Worm (Caenorhabditis elegans) whole organism, mixed stage, embryonic: ENCODE measurements around the gene fbxa-141.

Experiments used
- M03D4.4 ChIP-seq: sonication (generic microtip); optimal IDR thresholded peaks from 2 replicates; lab custom pipeline; 2017; ENCODE audit warnings: mild to moderate bottlenecking, missing genetic modification characterization, missing compliant biosample characterization
- bed-3 ChIP-seq: fragments of 200-800 bp; sonication (Bioruptor generic); optimal IDR thresholded peaks from 3 replicates; lab custom pipeline; 2018; ENCODE audit warnings: mild to moderate bottlenecking, missing genetic modification characterization, moderate library complexity, missing compliant biosample characterization
- blmp-1 ChIP-seq: fragments of 150-350 bp; optimal IDR thresholded peaks from 2 replicates; lab custom pipeline; 2014; ENCODE audit warnings: missing biosample characterization, missing genetic modification characterization
- ceh-39 ChIP-seq: fragments of 150-350 bp; optimal IDR thresholded peaks from 2 replicates; lab custom pipeline; 2014; ENCODE audit warnings: missing biosample characterization, missing genetic modification characterization
- ceh-43 ChIP-seq: fragments of 200-800 bp; sonication (Bioruptor generic); optimal IDR thresholded peaks from 2 replicates; lab custom pipeline; 2018; ENCODE audit warnings: mild to moderate bottlenecking, missing genetic modification characterization, moderate library complexity, missing compliant biosample characterization
- ces-1 ChIP-seq: fragments of 150-350 bp; optimal IDR thresholded peaks from 2 replicates; lab custom pipeline; 2014; ENCODE audit warnings: missing biosample characterization, missing genetic modification reagents, missing genetic modification characterization
- cnd-1 ChIP-seq: fragments of 200-800 bp; sonication (Bioruptor generic); optimal IDR thresholded peaks from 2 replicates; lab custom pipeline; 2018; ENCODE audit warnings: mild to moderate bottlenecking, missing genetic modification characterization, missing compliant biosample characterization
- drap-1 ChIP-seq: fragments of 200-800 bp; sonication (Bioruptor generic); optimal IDR thresholded peaks from 3 replicates; lab custom pipeline; 2018; ENCODE audit warnings: mild to moderate bottlenecking, missing genetic modification characterization, missing compliant biosample characterization
- elt-1 ChIP-seq: sonication (generic microtip); optimal IDR thresholded peaks from 2 replicates; lab custom pipeline; 2017; ENCODE audit warnings: missing genetic modification characterization, mild to moderate bottlenecking, missing compliant biosample characterization, antibody characterized with exemption, moderate library complexity, borderline replicate concordance; ENCODE audit not compliant: insufficient read depth
- elt-3 ChIP-seq: fragments of 150-350 bp; optimal IDR thresholded peaks from 2 replicates; lab custom pipeline; 2014; ENCODE audit warnings: missing biosample characterization, missing genetic modification characterization
- ham-2 ChIP-seq: fragments of 200-800 bp; sonication (Bioruptor generic); optimal IDR thresholded peaks from 2 replicates; lab custom pipeline; 2018; ENCODE audit warnings: mild to moderate bottlenecking, missing genetic modification characterization, missing compliant biosample characterization
- hlh-1 ChIP-seq: fragments of 150-350 bp; optimal IDR thresholded peaks from 2 replicates; lab custom pipeline; 2014; ENCODE audit warnings: missing biosample characterization, missing genetic modification reagents, missing genetic modification characterization
- lin-13 ChIP-seq: fragments of 150-350 bp; optimal IDR thresholded peaks from 2 replicates; lab custom pipeline; 2014; ENCODE audit warnings: missing biosample characterization, missing genetic modification characterization
- lin-32 ChIP-seq: fragments of 200-800 bp; sonication (Bioruptor generic); optimal IDR thresholded peaks from 2 replicates; lab custom pipeline; 2018; ENCODE audit warnings: mild to moderate bottlenecking, missing genetic modification characterization, missing compliant biosample characterization
- lsy-2 ChIP-seq: fragments of 150-350 bp; optimal IDR thresholded peaks from 2 replicates; lab custom pipeline; 2014; ENCODE audit warnings: missing biosample characterization, missing genetic modification characterization
- mep-1 ChIP-seq: fragments of 150-350 bp; optimal IDR thresholded peaks from 2 replicates; lab custom pipeline; 2017; ENCODE audit warnings: missing biosample characterization, missing genetic modification reagents, missing genetic modification characterization, inconsistent platforms
- nhr-2 ChIP-seq: fragments of 150-350 bp; optimal IDR thresholded peaks from 2 replicates; lab custom pipeline; 2014; ENCODE audit warnings: missing biosample characterization, missing genetic modification characterization
- nhr-237 ChIP-seq: fragments of 150-350 bp; optimal IDR thresholded peaks from 2 replicates; lab custom pipeline; 2014; ENCODE audit warnings: missing biosample characterization, missing genetic modification characterization
- nhr-28 ChIP-seq: fragments of 150-350 bp; optimal IDR thresholded peaks from 2 replicates; lab custom pipeline; 2014; ENCODE audit warnings: missing biosample characterization, missing genetic modification characterization
- pha-4 ChIP-seq: fragments of 150-350 bp; optimal IDR thresholded peaks from 2 replicates; lab custom pipeline; 2018; ENCODE audit warnings: missing biosample characterization, missing genetic modification reagents, missing genetic modification characterization
- sem-2 ChIP-seq: fragments of 200-800 bp; sonication (Bioruptor generic); optimal IDR thresholded peaks from 2 replicates; lab custom pipeline; 2018; ENCODE audit warnings: mild to moderate bottlenecking, missing genetic modification characterization, missing compliant biosample characterization
- unc-120 ChIP-seq: sonication (generic microtip); optimal IDR thresholded peaks from 2 replicates; lab custom pipeline; 2017; ENCODE audit warnings: missing genetic modification characterization, missing compliant biosample characterization; ENCODE audit not compliant: poor library complexity, severe bottlenecking
- unc-39 ChIP-seq: fragments of 150-350 bp; optimal IDR thresholded peaks from 2 replicates; lab custom pipeline; 2014; ENCODE audit warnings: missing biosample characterization, missing genetic modification characterization
- unc-62 ChIP-seq: fragments of 150-350 bp; optimal IDR thresholded peaks from 2 replicates; lab custom pipeline; 2014; ENCODE audit warnings: missing biosample characterization, missing genetic modification reagents, missing genetic modification characterization
- zip-8 ChIP-seq: fragments of 150-350 bp; optimal IDR thresholded peaks from 2 replicates; lab custom pipeline; 2014; ENCODE audit warnings: missing biosample characterization, missing genetic modification characterization
- ztf-11 ChIP-seq: fragments of 150-350 bp; optimal IDR thresholded peaks from 2 replicates; lab custom pipeline; 2014; ENCODE audit warnings: missing biosample characterization, missing genetic modification characterization

The fbxa-141 gene

ce11 chrX:14559519-14560296 is 47.0 kb upstream of the fbxa-141 start:
- no peak for TF ChIP-seq elt-3
- TF ChIP-seq pha-4 (tag; lab: Kevin White, UChicago), result peak; percentile 52

DNA sequence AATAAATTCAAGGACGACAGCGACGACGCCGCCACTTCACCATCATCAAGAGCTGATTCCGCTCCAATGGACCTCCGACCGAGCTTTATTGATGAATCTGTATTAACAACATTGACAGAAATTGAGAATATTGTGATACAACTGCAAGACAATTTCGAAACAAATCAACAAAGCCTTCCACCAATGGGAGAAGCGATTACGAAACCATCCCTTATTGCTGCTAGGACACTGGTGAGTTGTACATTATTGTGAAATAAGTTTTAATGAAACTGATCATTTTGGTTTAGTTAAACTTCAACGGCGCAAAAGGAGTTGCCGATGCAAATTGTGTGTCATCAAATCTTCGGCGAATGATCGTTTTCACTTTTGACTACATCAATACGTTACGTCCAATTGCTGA is 46.4 kb upstream of the fbxa-141 start:
- TF ChIP-seq ces-1 (GFP tag; lab: Kevin White, UChicago) (no peak), ceh-43 (GFP tag; lab: Kevin White, UChicago) (no peak), nhr-28 (tag; lab: Kevin White, UChicago) (no peak), lin-13 (tag; lab: Kevin White, UChicago) (no peak), mep-1 (tag; lab: Kevin White, UChicago) (no peak), bed-3 (GFP tag; lab: Kevin White, UChicago) (no peak), lsy-2 (tag; lab: Kevin White, UChicago) (no peak), drap-1 (no peak), nhr-2 (tag; lab: Kevin White, UChicago) (no peak), lin-32 (GFP tag; lab: Kevin White, UChicago) (no peak), ceh-39 (tag; lab: Kevin White, UChicago) (no peak), blmp-1 (tag; lab: Kevin White, UChicago) (no peak), ham-2 (GFP tag; lab: Kevin White, UChicago) (no peak), zip-8 (tag; lab: Kevin White, UChicago) (no peak), M03D4.4 (tag; lab: Kevin White, UChicago) (no peak), pha-4 (tag; lab: Kevin White, UChicago) (no peak), unc-62 (no peak), sem-2 (GFP tag; lab: Kevin White, UChicago) (no peak), nhr-237 (tag; lab: Kevin White, UChicago) (no peak)

DNA sequence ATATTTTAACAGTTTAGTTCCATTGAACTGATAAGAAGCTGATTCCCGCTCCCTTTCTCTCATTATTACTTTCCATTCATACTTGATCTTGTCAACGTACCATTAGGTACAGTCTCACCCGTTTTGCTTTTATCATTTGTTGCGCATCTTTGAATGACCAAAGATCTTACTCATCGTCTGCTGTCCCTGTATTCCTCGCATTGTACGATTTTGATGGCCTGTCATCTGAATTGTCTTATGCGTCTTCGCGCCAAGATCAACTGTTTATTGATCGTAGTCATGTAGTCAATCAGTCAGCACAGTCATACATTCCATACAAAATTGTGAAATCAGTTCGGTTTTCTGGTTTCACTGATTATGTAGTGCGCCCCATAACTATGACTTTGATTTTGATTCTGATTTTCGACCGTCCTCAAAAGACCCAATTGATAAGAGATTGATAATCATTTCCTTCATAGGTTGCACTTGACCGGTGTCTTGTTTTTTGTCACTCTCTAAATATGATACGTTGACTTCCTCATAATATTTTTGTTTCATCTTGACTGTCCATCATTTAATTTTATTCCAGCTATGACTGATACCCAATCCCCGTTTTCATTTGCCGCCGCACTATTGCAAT is 45.3 kb upstream of the fbxa-141 start, which contains the start of gene nhr-3:
Gene nhr-3 (plus strand): TSS at position 569 of the 619 bp plus-strand sequence.
- peak; percentile 82 for TF ChIP-seq elt-1 (tag; lab: Kevin White, UChicago)
- TF ChIP-seq M03D4.4 (tag; lab: Kevin White, UChicago), result no peak
- TF ChIP-seq bed-3 (GFP tag; lab: Kevin White, UChicago), result no peak
- no peak for TF ChIP-seq ztf-11
- no peak for TF ChIP-seq ceh-43 (GFP tag; lab: Kevin White, UChicago)
- peak; percentile 36 for TF ChIP-seq blmp-1 (tag; lab: Kevin White, UChicago)
- TF ChIP-seq sem-2 (GFP tag; lab: Kevin White, UChicago), result no peak
- TF ChIP-seq lin-32 (GFP tag; lab: Kevin White, UChicago), result no peak
- TF ChIP-seq elt-3, result peak; percentile 36
- TF ChIP-seq nhr-237 (tag; lab: Kevin White, UChicago), result no peak
- peak; percentile 57 for TF ChIP-seq unc-62
- no peak for TF ChIP-seq ceh-39 (tag; lab: Kevin White, UChicago)

- TF ChIP-seq unc-62 (peak; percentile 39), unc-120 (peak; percentile 62), ztf-11 (no peak), ces-1 (GFP tag; lab: Kevin White, UChicago) (peak; percentile 25), nhr-237 (tag; lab: Kevin White, UChicago) (peak; percentile 62), cnd-1 (tag; lab: Kevin White, UChicago) (no peak), hlh-1 (peak; percentile 39), pha-4 (tag; lab: Kevin White, UChicago) (no peak), lsy-2 (tag; lab: Kevin White, UChicago) (peak; percentile 26)
Measured at ce11 chrX:14557352-14557935, 44.7 kb upstream of the fbxa-141 start.

- TF ChIP-seq sem-2 (GFP tag; lab: Kevin White, UChicago) (no peak), elt-1 (tag; lab: Kevin White, UChicago) (no peak)
Measured at ce11 chrX:14556403-14556802, 43.7 kb upstream of the fbxa-141 start.

ce11 chrX:14549709-14550199 is 37.0 kb upstream of the fbxa-141 start, which contains the start of gene ram-5:
ram-5 (plus strand) TSS chrX:14550149.
- TF ChIP-seq blmp-1 (tag; lab: Kevin White, UChicago), result no peak
- no peak for TF ChIP-seq nhr-28 (tag; lab: Kevin White, UChicago)
- TF ChIP-seq unc-39 (tag; lab: Kevin White, UChicago), result no peak
- no peak for TF ChIP-seq mep-1 (tag; lab: Kevin White, UChicago)
